Worm (Caenorhabditis elegans): Measurements from ENCODE around the gene unc-31.

unc-31 gene

ce11 chrIV:12773519-12773918 lies at the start of gene unc-31:
Gene unc-31, plus strand, starts transcription at chrIV:12773867.
- no peak for TF ChIP-seq unc-62 (GFP tag; optimal IDR thresholded peaks at IDR 0.05)

DNA sequence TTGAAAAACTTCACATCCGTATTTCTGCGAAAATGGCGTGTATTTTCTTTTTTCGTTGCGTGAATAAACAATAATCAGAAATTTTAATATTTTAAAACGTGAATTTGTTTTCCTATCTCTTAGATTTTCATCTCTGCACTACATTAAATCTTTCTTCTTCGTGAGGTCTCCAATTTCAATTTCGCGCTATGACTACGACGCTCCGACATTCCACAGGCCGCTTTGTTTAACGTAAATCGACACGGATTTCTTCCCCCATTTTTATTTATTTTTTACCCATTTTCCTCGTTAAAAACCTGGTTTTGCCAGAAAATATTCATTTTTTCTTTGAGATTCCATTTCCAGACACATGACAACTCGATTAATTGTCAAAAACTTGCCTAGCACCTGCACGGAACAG lies 49.0 kb upstream of the unc-31 start, which contains the start of the genes T23F6.3 and rbd-1:
T23F6.3 (minus strand) TSS at position 120 of the 400 bp plus-strand sequence.
rbd-1 (plus strand) TSS at position 346 of the 400 bp plus-strand sequence.
- no peak for TF ChIP-seq unc-62 (GFP tag; optimal IDR thresholded peaks at IDR 0.05)

DNA sequence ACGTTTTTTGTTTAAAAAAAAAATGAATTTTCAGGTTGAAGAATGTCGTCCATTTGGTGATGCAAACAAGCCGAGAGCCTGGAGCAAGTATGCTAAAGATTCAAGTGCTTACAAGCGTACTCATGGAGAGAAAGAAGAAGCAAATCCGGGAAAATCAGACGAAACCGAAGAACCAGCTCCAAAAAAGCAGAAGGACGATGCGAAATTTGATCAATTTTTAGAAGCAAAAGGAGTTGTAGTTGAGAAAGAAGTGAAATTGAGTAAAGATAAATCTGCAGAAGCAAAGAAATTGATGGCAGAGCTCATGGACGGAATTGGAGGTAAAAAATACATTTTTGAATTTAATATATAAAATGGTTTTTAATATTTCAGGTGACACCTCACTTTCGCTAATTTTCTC lies 48.4 kb upstream of the unc-31 start:
- TF ChIP-seq unc-62 (GFP tag; optimal IDR thresholded peaks at IDR 0.05): no peak

DNA sequence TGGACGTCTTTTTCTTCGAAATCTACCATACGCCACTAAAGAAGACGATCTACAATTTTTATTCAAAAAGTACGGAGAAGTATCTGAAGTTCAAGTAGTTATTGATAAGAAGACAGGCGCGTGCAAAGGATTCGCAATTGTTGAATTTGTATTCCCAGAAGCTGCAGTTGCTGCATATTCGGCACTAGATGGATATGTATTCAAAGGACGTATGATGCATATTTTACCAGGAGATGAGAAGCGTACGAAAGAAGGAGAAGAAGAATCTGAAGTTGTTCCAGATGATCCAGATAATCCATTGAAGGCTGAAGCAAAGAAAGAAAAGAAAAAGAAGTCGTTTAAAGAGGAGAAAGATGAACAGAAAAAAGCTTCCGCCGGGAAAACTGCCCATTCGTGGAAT lies 47.7 kb upstream of the unc-31 start:
- TF ChIP-seq unc-62 (GFP tag; optimal IDR thresholded peaks at IDR 0.05): no peak

DNA sequence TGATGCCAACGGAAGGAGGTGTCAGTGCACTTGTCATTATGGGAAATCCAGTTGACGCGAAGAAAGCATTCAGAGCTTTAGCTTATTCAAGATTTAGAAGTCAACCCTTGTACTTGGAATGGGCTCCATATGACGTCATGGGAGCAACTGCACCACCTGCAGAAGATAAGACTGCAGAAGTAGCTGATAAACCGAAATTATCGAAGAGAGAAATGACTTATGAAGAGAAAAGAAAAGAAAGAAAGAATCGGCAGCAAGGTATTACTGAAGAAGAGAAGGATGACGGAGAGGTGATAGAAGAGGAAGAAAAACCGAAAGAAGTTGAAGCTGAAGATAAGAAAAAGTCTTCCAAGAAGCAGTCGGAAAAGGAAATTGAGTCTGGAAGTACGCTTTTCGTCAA lies 45.5 kb upstream of the unc-31 start:
- TF ChIP-seq unc-62 (GFP tag; optimal IDR thresholded peaks at IDR 0.05): no peak

- TF ChIP-seq unc-62 (GFP tag; optimal IDR thresholded peaks at IDR 0.05): no peak
Observed at ce11 chrIV:12741438-12741837, 32.2 kb upstream of the unc-31 start, which contains the start of gene T23F6.5. Gene T23F6.5, minus strand, starts transcription at chrIV:12741538.

DNA sequence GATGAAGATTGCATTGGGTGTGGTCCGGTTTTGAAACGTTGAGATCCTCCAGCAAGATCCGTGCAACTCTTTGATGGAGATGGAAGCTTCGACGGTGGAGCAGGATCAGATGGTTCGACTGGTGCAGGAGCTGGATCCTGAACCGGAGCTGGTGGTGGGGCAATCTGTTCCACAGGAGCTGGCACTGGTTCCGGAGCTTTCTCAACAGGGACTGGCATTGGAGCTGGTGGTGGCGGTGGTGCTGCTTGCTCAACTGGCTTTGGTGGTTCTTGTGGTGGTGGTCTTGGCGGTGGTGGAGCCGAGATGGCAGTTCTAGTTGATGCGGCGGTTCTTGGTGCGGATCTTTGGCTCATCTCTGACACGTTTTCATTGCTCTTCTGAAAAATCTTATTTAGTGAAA lies 30.0 kb upstream of the unc-31 start:
- TF ChIP-seq unc-62 (GFP tag; optimal IDR thresholded peaks at IDR 0.05): no peak

DNA sequence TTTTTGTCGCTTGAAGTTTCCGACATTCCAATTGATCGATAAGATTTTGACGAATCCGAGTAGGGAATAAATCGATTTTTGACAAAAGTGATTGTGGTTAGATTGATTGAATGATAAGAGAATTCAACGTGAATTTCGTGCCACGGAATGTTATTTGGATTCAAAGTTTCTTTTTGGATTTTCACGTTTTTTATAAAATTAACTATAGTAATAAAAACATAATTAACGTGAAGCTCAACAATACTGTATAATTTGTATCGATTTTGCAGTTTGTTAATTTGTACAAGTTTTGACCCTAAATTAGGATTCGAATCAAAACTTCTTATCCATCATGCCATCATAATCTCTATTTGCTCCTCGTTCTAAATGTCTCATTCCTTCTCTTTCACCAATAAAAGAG lies 29.0 kb upstream of the unc-31 start, which contains the start of gene C36H8.1:
C36H8.1 (minus strand) TSS at position 101 of the 400 bp plus-strand sequence.
- TF ChIP-seq unc-62 (GFP tag; optimal IDR thresholded peaks at IDR 0.05): no peak

DNA sequence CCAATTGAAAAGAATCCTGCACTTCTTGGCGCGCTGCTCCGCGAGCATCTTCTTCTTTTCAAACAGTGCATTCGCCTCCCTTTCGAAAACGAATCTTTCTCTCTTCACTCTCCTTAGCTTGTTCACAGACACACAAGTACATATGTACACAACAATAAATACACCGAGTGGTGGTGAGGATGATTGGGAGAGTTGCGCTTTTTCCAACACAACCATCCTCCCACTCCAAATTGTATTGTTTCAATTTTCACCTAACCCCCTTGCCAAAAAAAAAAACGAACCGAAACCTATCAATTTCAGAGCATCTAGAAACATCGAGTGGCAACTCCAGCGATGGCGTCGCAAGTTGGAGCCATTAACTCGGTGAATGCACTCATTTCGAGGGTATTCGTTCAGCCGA lies 27.4 kb upstream of the unc-31 start, which contains the start of gene inx-6:
inx-6 (plus strand) TSS at position 301 of the 400 bp plus-strand sequence.
- TF ChIP-seq unc-62 (GFP tag; optimal IDR thresholded peaks at IDR 0.05): no peak

ce11 chrIV:12748760-12749159 lies 24.9 kb upstream of the unc-31 start:
- no peak for TF ChIP-seq unc-62 (GFP tag; optimal IDR thresholded peaks at IDR 0.05)

ce11 chrIV:12754170-12754569 lies 19.5 kb upstream of the unc-31 start:
- TF ChIP-seq unc-62 (GFP tag; optimal IDR thresholded peaks at IDR 0.05): no peak

- TF ChIP-seq unc-62 (GFP tag; optimal IDR thresholded peaks at IDR 0.05): no peak
Observed at ce11 chrIV:12755641-12756040, 18.0 kb upstream of the unc-31 start.

DNA sequence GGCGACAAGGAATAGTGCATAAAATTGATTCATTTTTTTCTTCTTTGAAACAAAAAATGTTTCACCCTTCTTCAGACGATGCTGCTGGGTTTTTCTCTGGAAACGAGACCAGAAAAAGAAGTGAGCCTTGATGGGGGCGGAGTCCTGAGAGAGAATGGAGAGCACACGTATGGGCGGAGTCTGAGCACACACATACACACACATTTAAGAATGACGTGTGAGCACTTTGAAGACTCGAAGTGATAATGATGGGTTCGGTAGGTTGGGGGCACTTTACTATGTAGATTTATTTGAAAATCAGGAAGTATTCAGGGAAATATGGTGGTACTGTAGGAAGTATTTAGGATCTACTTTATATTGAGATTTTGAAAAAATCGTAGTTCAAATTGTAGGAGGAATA lies 16.2 kb upstream of the unc-31 start, which contains the start of gene flp-9:
flp-9 (minus strand) TSS at position 101 of the 400 bp plus-strand sequence.
- TF ChIP-seq unc-62 (GFP tag; optimal IDR thresholded peaks at IDR 0.05): no peak

ce11 chrIV:12762782-12763181 lies 10.9 kb upstream of the unc-31 start:
- TF ChIP-seq unc-62 (GFP tag; optimal IDR thresholded peaks at IDR 0.05): no peak

DNA sequence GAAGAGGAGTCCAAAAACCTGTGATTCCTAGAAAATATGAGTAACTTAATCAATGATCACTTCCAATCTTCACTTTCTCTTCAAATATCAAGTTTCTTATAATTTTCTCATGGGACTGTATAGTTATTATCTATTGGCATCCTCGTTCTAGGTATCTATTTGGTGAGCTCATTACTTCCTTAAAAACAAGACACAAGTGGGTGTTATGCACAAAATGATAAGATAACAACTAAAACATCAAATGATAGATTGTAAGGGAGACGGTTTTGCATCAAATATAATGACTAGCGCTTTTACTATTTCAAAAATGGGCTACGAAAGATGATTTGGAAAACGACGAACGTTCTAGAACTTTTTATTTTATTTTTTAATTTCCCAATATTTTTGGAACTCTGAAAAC lies 8.6 kb upstream of the unc-31 start, which contains the start of gene ZK897.10:
ZK897.10 (plus strand) TSS at position 285 of the 400 bp plus-strand sequence.
- TF ChIP-seq unc-62 (GFP tag; optimal IDR thresholded peaks at IDR 0.05): no peak

DNA sequence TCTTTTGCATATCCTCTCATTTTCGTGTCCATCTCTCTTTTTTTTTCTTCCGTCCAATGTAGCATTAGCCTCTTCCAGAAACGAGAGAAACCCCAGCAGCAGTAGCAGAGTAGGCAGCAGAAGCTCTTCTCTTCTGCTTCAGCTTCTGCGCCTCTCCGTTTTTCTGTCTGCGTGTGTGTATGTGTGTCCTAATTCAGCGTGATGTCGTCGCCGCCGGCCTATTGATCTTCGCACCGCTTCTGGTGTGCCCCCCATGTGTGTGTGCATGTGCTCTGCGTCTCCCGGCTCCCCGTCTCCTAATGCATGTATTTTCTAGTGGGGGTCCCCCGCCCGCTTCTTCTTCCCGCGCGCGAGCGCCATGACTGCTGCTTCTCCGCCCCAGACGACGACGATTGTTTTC lies 2.3 kb upstream of the unc-31 start:
- TF ChIP-seq unc-62 (GFP tag; optimal IDR thresholded peaks at IDR 0.05): no peak

DNA sequence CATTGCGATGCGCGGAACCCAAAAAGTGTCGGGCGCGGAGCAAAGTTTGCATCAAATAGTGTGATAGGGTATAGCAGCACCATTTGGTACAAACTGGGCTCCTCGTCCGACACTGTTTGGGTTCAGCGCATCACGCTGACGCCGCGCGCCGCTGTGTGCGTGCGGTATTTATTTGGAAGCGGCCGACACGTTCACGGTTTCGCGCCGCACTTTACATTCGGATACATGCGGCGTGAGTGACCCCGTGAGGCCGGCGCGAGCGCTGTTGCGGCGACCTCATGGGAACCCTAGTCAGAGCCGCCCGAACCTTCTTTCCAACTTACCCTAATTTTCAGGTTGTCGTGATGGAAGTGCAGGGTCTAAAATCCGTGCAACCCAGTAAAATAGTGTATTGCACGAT lies 7.3 kb downstream of the unc-31 start:
- no peak for TF ChIP-seq unc-62 (GFP tag; optimal IDR thresholded peaks at IDR 0.05)
